Worm (Caenorhabditis elegans) whole organism, L1 larva: Measurements from ENCODE around the gene M7.8.

Experiments
- C16A3.4 ChIP-seq: fragments of 150-350 bp; optimal IDR thresholded peaks from 2 replicates; lab custom pipeline; 2014; ENCODE audit warnings: missing biosample characterization, missing genetic modification characterization
- C34B4.2 ChIP-seq: sonication (generic microtip); optimal IDR thresholded peaks from 2 replicates; lab custom pipeline; 2017; ENCODE audit warnings: mild to moderate bottlenecking, missing genetic modification characterization, missing compliant biosample characterization
- blmp-1 ChIP-seq: fragments of 150-350 bp; optimal IDR thresholded peaks from 2 replicates; lab custom pipeline; 2014; ENCODE audit warnings: missing biosample characterization, missing genetic modification characterization
- ceh-63 ChIP-seq: fragments of 200-800 bp; sonication (Bioruptor generic); optimal IDR thresholded peaks from 2 replicates; lab custom pipeline; 2018; ENCODE audit warnings: mild to moderate bottlenecking, missing genetic modification characterization, missing compliant biosample characterization
- ceh-82 ChIP-seq, 3 experiments: fragments of 150-350 bp in 1 of 3; sonication (generic microtip) in 2 of 3; optimal IDR thresholded peaks; 2 replicates each; lab custom pipeline; 2014 to 2017; ENCODE audit warnings: missing biosample characterization in 3 of 3, missing genetic modification characterization in 3 of 3
- ces-1 ChIP-seq: fragments of 150-350 bp; optimal IDR thresholded peaks from 2 replicates; lab custom pipeline; 2014; ENCODE audit warnings: missing biosample characterization, missing genetic modification reagents, missing genetic modification characterization
- dpl-1 ChIP-seq, 3 experiments: fragments of 150-350 bp in 2 of 3; sonication (generic microtip) in 1 of 3; optimal IDR thresholded peaks; 2 replicates each; lab custom pipeline; 2014 to 2017; ENCODE audit warnings: missing biosample characterization in 3 of 3, missing genetic modification characterization in 3 of 3, missing genetic modification reagents in 3 of 3
- efl-3 ChIP-seq: fragments of 200-800 bp; sonication (Bioruptor generic); optimal IDR thresholded peaks from 2 replicates; lab custom pipeline; 2018; ENCODE audit warnings: mild to moderate bottlenecking, missing genetic modification characterization, missing compliant biosample characterization
- hlh-4 ChIP-seq: sonication (generic microtip); optimal IDR thresholded peaks from 2 replicates; lab custom pipeline; 2016; ENCODE audit warnings: mild to moderate bottlenecking, missing genetic modification characterization, missing compliant biosample characterization
- irx-1 ChIP-seq: sonication (generic microtip); optimal IDR thresholded peaks from 2 replicates; lab custom pipeline; 2016; ENCODE audit warnings: missing genetic modification characterization, missing compliant biosample characterization
- isw-1 ChIP-seq: fragments of 200-800 bp; sonication (Bioruptor generic); IDR thresholded peaks from 2 replicates; pipeline ENCODE4 v1.3.6; 2022; ENCODE audit warnings: missing genetic modification characterization, missing compliant biosample characterization
- lin-13 ChIP-seq: fragments of 150-350 bp; optimal IDR thresholded peaks from 2 replicates; lab custom pipeline; 2014; ENCODE audit warnings: missing biosample characterization, missing genetic modification reagents, missing genetic modification characterization
- lin-15B ChIP-seq: fragments of 150-350 bp; sonication (generic microtip); optimal IDR thresholded peaks from 3 replicates; lab custom pipeline; 2014; ENCODE audit warnings: missing biosample characterization, missing genetic modification characterization
- lin-35 ChIP-seq, 2 experiments: fragments of 150-350 bp; optimal IDR thresholded peaks; 2 replicates each; lab custom pipeline; 2014; ENCODE audit warnings: missing biosample characterization in 2 of 2, missing genetic modification characterization in 2 of 2, missing genetic modification reagents in 2 of 2
- lir-3 ChIP-seq: sonication (generic microtip); optimal IDR thresholded peaks from 2 replicates; lab custom pipeline; 2016; ENCODE audit warnings: mild to moderate bottlenecking, missing genetic modification characterization, moderate library complexity, missing compliant biosample characterization; ENCODE audit not compliant: poor library complexity
- mab-9 ChIP-seq: fragments of 200-800 bp; sonication (Bioruptor generic); IDR thresholded peaks from 2 replicates; pipeline ENCODE4 v1.3.6; 2022; ENCODE audit warnings: missing genetic modification reagents, missing genetic modification characterization, missing compliant biosample characterization
- nhr-12 ChIP-seq: sonication (generic microtip); optimal IDR thresholded peaks from 2 replicates; lab custom pipeline; 2017; ENCODE audit warnings: missing biosample characterization, missing genetic modification characterization
- nhr-237 ChIP-seq: fragments of 150-350 bp; optimal IDR thresholded peaks from 2 replicates; lab custom pipeline; 2014; ENCODE audit warnings: missing biosample characterization, missing genetic modification characterization
- nhr-28 ChIP-seq: fragments of 150-350 bp; optimal IDR thresholded peaks from 2 replicates; lab custom pipeline; 2014; ENCODE audit warnings: missing biosample characterization, missing genetic modification characterization
- nhr-47 ChIP-seq: sonication (generic microtip); optimal IDR thresholded peaks from 2 replicates; lab custom pipeline; 2016; ENCODE audit warnings: mild to moderate bottlenecking, missing genetic modification characterization, moderate library complexity, missing compliant biosample characterization
- nhr-76 ChIP-seq: sonication (generic microtip); optimal IDR thresholded peaks from 2 replicates; lab custom pipeline; 2017; ENCODE audit warnings: missing biosample characterization, missing genetic modification characterization
- pax-3 ChIP-seq: fragments of 200-800 bp; sonication (Bioruptor generic); optimal IDR thresholded peaks from 2 replicates; lab custom pipeline; 2018; ENCODE audit warnings: mild to moderate bottlenecking, missing genetic modification characterization, moderate library complexity, missing compliant biosample characterization
- pqm-1 ChIP-seq: sonication (generic microtip); optimal IDR thresholded peaks from 3 replicates; lab custom pipeline; 2017; ENCODE audit warnings: missing biosample characterization, missing genetic modification characterization
- skn-1 ChIP-seq: fragments of 150-350 bp; optimal IDR thresholded peaks from 2 replicates; lab custom pipeline; 2014; ENCODE audit warnings: missing biosample characterization, missing genetic modification characterization
- snu-23 ChIP-seq: sonication (generic microtip); optimal IDR thresholded peaks from 2 replicates; lab custom pipeline; 2016; ENCODE audit warnings: missing genetic modification characterization, missing compliant biosample characterization
- sox-4 ChIP-seq: sonication (generic microtip); optimal IDR thresholded peaks from 2 replicates; lab custom pipeline; 2016; ENCODE audit warnings: missing genetic modification characterization, missing compliant biosample characterization
- sptf-1 ChIP-seq: fragments of 150-350 bp; optimal IDR thresholded peaks from 2 replicates; lab custom pipeline; 2014; ENCODE audit warnings: missing biosample characterization, missing genetic modification characterization
- unc-98 ChIP-seq: fragments of 200-800 bp; sonication (Bioruptor generic); IDR thresholded peaks from 2 replicates; pipeline ENCODE4 v1.3.6; 2022; ENCODE audit warnings: missing genetic modification characterization, missing compliant biosample characterization
- xbp-1 ChIP-seq: sonication (generic microtip); optimal IDR thresholded peaks from 2 replicates; lab custom pipeline; 2016; ENCODE audit warnings: missing genetic modification characterization, missing compliant biosample characterization
- zag-1 ChIP-seq: fragments of 150-350 bp; optimal IDR thresholded peaks from 2 replicates; lab custom pipeline; 2014; ENCODE audit warnings: missing biosample characterization, missing genetic modification characterization

The M7.8 gene

ce11 chrIV:11051963-11052362 lies 42.9 kb downstream of the M7.8 start:
- TF ChIP-seq irx-1 (tag; lab: Kevin White, UChicago) = no peak
- TF ChIP-seq unc-98 = no peak

ce11 chrIV:11049806-11050205 lies 45.1 kb downstream of the M7.8 start, which contains the start of gene F36H1.3:
Gene F36H1.3, plus strand, starts transcription at chrIV:11050128.
- no peak for TF ChIP-seq nhr-28 (tag; lab: Kevin White, UChicago)
- no peak for TF ChIP-seq sox-4 (tag; lab: Kevin White, UChicago)
- TF ChIP-seq xbp-1 = no peak
- TF ChIP-seq lin-13 (GFP tag; lab: Kevin White, UChicago) = no peak
- no peak for TF ChIP-seq lir-3
- no peak for TF ChIP-seq nhr-237
- no peak for TF ChIP-seq snu-23
- TF ChIP-seq sptf-1 = no peak
- TF ChIP-seq nhr-47 (tag; lab: Kevin White, UChicago) = no peak
- TF ChIP-seq lin-15B (tag; lab: Kevin White, UChicago) = no peak
- no peak for TF ChIP-seq isw-1 (GFP tag; lab: Robert Waterston, UW)
- TF ChIP-seq pqm-1 (tag; lab: Kevin White, UChicago) = no peak
- TF ChIP-seq nhr-12 (tag; lab: Kevin White, UChicago) = no peak
- TF ChIP-seq ceh-82 (tag; optimal IDR thresholded peaks at IDR 0.05; lab: Kevin White, UChicago) = no peak
- no peak for TF ChIP-seq ces-1 (GFP tag; lab: Kevin White, UChicago)
- TF ChIP-seq zag-1 (tag; lab: Kevin White, UChicago) = no peak
- TF ChIP-seq blmp-1 = no peak
- TF ChIP-seq C16A3.4 (tag; lab: Kevin White, UChicago) = no peak
- no peak for TF ChIP-seq efl-3
- TF ChIP-seq skn-1 (tag; lab: Kevin White, UChicago) = no peak

DNA sequence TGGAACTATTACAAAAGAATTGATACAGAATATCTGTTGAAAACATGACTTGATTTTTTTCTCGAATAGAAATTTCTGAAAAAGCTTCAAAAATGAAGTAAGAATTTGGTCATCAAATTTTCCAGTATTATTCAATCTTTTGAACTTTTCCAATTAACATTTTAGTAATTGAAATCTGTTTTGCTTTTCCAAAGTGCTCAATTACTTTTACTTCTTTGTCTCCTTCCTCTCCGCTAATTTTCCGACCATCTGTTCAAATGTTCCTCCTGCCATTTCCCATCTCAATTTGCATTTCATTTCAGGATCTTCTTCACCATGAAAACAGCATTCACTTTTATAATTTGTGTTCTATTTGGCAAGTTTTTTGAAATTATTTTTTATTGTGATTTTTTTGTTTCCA lies 46.0 kb downstream of the M7.8 start, which contains the start of gene F36H1.11:
F36H1.11 (plus strand) TSS at position 301 of the 400 bp plus-strand sequence.
- TF ChIP-seq sptf-1 (no peak), lir-3 (no peak), pax-3 (no peak), nhr-76 (tag; lab: Kevin White, UChicago) (no peak), ceh-63 (GFP tag; lab: Kevin White, UChicago) (no peak)

- TF ChIP-seq lin-35 (GFP tag; optimal IDR thresholded peaks at IDR 0.05; lab: Kevin White, UChicago) = no peak
- TF ChIP-seq nhr-47 (tag; lab: Kevin White, UChicago) = no peak
- no peak for TF ChIP-seq C34B4.2 (tag; lab: Kevin White, UChicago)
- TF ChIP-seq mab-9 (GFP tag; lab: Robert Waterston, UW) = no peak
- TF ChIP-seq nhr-237 = no peak
- TF ChIP-seq dpl-1 (GFP tag; optimal IDR thresholded peaks at IDR 0.05; lab: Kevin White, UChicago) = no peak
- TF ChIP-seq hlh-4 (tag; lab: Kevin White, UChicago) = no peak
Observed at ce11 chrIV:11044377-11044776, 50.5 kb downstream of the M7.8 start.
